Worm (Caenorhabditis elegans) whole organism, L1 larva: ENCODE results near the gene C05G5.5.

Experiments
- fkh-4 ChIP-seq: sonication (generic microtip); optimal IDR thresholded peaks from 2 replicates; lab custom pipeline; 2016; ENCODE audit warnings: missing compliant biosample characterization, missing genetic modification characterization, borderline replicate concordance
- fos-1 ChIP-seq: fragments of 150-350 bp; optimal IDR thresholded peaks from 2 replicates; lab custom pipeline; 2014; ENCODE audit warnings: missing biosample characterization, missing genetic modification characterization
- jun-1 ChIP-seq: fragments of 150-350 bp; optimal IDR thresholded peaks from 2 replicates; lab custom pipeline; 2014; ENCODE audit warnings: missing biosample characterization, missing genetic modification reagents, missing genetic modification characterization
- lsy-2 ChIP-seq, 2 experiments: fragments of 150-350 bp; optimal IDR thresholded peaks; 2 replicates each; lab custom pipeline; 2014; ENCODE audit warnings: missing biosample characterization in 2 of 2, missing genetic modification characterization in 2 of 2
- mep-1 ChIP-seq: fragments of 150-350 bp; optimal IDR thresholded peaks from 2 replicates; lab custom pipeline; 2014; ENCODE audit warnings: missing biosample characterization, missing genetic modification characterization
- skn-1 ChIP-seq: fragments of 150-350 bp; optimal IDR thresholded peaks from 2 replicates; lab custom pipeline; 2014; ENCODE audit warnings: missing biosample characterization, missing genetic modification characterization
- tlp-1 ChIP-seq: fragments of 150-350 bp; optimal IDR thresholded peaks from 2 replicates; lab custom pipeline; 2014; ENCODE audit warnings: missing biosample characterization, missing genetic modification characterization
- unc-62 ChIP-seq: fragments of 150-350 bp; optimal IDR thresholded peaks from 2 replicates; lab custom pipeline; 2014; ENCODE audit warnings: missing biosample characterization, missing genetic modification reagents, missing genetic modification characterization

DNA sequence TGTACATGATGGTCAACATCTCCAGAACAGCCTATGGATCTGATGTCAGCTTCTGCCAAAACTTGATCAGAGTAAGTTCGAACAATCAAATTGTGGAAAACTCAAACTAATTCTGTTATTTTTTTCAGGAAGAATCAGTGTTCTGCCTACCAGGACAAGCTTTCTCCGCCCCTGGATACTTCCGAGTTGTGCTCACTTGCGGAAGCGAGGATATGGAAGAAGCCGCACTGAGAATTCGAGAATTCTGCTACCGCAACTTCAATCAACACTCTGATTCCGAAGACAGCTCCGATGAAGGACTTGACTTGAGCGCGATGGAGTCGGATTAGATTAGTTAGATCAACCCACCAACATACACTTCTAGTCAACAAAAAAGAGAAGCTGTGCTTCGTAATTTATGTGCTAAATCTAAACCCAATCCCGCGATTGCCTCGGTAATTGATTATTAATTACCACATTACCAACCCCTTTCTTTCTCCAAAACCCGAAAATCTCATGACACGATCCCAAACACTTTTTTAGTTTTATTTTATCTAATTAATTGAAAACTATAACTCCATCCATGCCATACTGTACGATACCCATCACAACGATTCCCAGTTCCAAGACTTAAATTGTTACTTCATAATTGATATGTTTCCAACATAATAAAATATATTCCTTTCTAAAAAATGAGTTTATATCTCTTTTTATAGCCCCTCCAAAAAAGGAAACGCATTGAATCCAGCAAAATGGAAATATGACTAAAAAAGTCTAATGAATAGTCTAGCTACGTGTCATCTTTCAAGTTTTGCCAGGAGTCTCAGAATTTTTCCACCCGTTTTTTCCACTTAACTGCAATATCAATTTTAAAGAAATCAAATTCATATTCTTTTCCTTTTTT lies 31.6 kb upstream of the C05G5.5 start:
- TF ChIP-seq skn-1 (tag; lab: Kevin White, UChicago) (no peak), fos-1 (tag; lab: Kevin White, UChicago) (no peak), lsy-2 (tag; optimal IDR thresholded peaks at IDR 0.05; lab: Kevin White, UChicago) (no peak), unc-62 (GFP tag; lab: Kevin White, UChicago) (no peak), mep-1 (no peak), jun-1 (tag; lab: Kevin White, UChicago) (no peak), fkh-4 (tag; lab: Kevin White, UChicago) (no peak), tlp-1 (tag; lab: Kevin White, UChicago) (no peak)
